Fruit fly (Drosophila melanogaster) whole organism, embryonic: ENCODE data around the gene CG13930.

Source experiments
- Atf6 ChIP-seq: fragments of 200-800 bp; sonication (Bioruptor generic); IDR thresholded peaks from 2 replicates; pipeline ENCODE4 v1.3.6; 2022; ENCODE audit warnings: missing biosample characterization, missing genetic modification characterization
- Bdp1 ChIP-seq: fragments of 200-800 bp; sonication (Bioruptor generic); optimal IDR thresholded peaks from 3 replicates; lab custom pipeline; 2016; ENCODE audit warnings: missing biosample characterization, missing genetic modification characterization
- Bgb ChIP-seq: fragments of 200-800 bp; sonication (Bioruptor generic); IDR thresholded peaks from 2 replicates; pipeline ENCODE4 v1.3.6; 2022; ENCODE audit warnings: missing biosample characterization, missing genetic modification characterization; ENCODE audit not compliant: partially characterized antibody
- CG10274 ChIP-seq: fragments of 200-800 bp; sonication (Bioruptor generic); optimal IDR thresholded peaks from 3 replicates; lab custom pipeline; 2017; ENCODE audit warnings: missing biosample characterization, mild to moderate bottlenecking, missing genetic modification characterization
- CG10543 ChIP-seq: fragments of 200-800 bp; sonication (Bioruptor generic); optimal IDR thresholded peaks from 3 replicates; lab custom pipeline; 2017; ENCODE audit warnings: missing biosample characterization, mild to moderate bottlenecking, missing genetic modification characterization, moderate library complexity
- CG11723 ChIP-seq: fragments of 200-800 bp; sonication (Bioruptor generic); optimal IDR thresholded peaks from 2 replicates; lab custom pipeline; 2017; ENCODE audit warnings: missing biosample characterization, mild to moderate bottlenecking, missing genetic modification characterization
- CG12942 ChIP-seq: fragments of 200-800 bp; sonication (Bioruptor generic); optimal IDR thresholded peaks from 3 replicates; lab custom pipeline; 2016; ENCODE audit warnings: missing biosample characterization, missing genetic modification characterization
- CG15696 ChIP-seq: fragments of 200-800 bp; sonication (Bioruptor generic); optimal IDR thresholded peaks from 2 replicates; lab custom pipeline; 2019; ENCODE audit warnings: missing biosample characterization, mild to moderate bottlenecking, missing genetic modification characterization, moderate library complexity
- CG17361 ChIP-seq: fragments of 200-800 bp; sonication (Bioruptor generic); IDR thresholded peaks from 3 replicates; pipeline ENCODE4 v1.3.6; 2022; ENCODE audit warnings: missing biosample characterization, missing genetic modification characterization
- CG6175 ChIP-seq: fragments of 200-800 bp; sonication (Bioruptor generic); IDR thresholded peaks from 3 replicates; pipeline ENCODE4 v1.3.6; 2022; ENCODE audit warnings: missing biosample characterization, missing genetic modification characterization
- CrebB ChIP-seq: fragments of 200-800 bp; sonication (Bioruptor generic); optimal IDR thresholded peaks from 3 replicates; lab custom pipeline; 2018; ENCODE audit warnings: missing biosample characterization, mild to moderate bottlenecking, missing genetic modification characterization
- D19B ChIP-seq: fragments of 200-800 bp; sonication (Bioruptor generic); optimal IDR thresholded peaks from 2 replicates; lab custom pipeline; 2017; ENCODE audit warnings: missing biosample characterization, mild to moderate bottlenecking, missing genetic modification characterization
- Dbx ChIP-seq: fragments of 200-800 bp; sonication (Bioruptor generic); IDR thresholded peaks from 3 replicates; pipeline ENCODE4 v1.3.6; 2022; ENCODE audit warnings: missing biosample characterization, missing genetic modification characterization
- Elba2 ChIP-seq: fragments of 200-800 bp; sonication (Bioruptor generic); optimal IDR thresholded peaks from 3 replicates; lab custom pipeline; 2016; ENCODE audit warnings: missing biosample characterization, missing genetic modification characterization
- H15 ChIP-seq: fragments of 200-800 bp; sonication (Bioruptor generic); IDR thresholded peaks from 3 replicates; pipeline ENCODE4 v1.3.6; 2022; ENCODE audit warnings: missing biosample characterization, missing genetic modification characterization
- Opbp ChIP-seq: fragments of 200-800 bp; sonication (Bioruptor generic); IDR thresholded peaks from 3 replicates; pipeline ENCODE4 v1.3.6; 2022; ENCODE audit warnings: missing biosample characterization, missing genetic modification characterization; ENCODE audit not compliant: partially characterized antibody
- Optix ChIP-seq: fragments of 200-800 bp; sonication (Bioruptor generic); IDR thresholded peaks from 3 replicates; pipeline ENCODE4 v1.3.6; 2022; ENCODE audit warnings: missing biosample characterization, missing genetic modification characterization
- Ptx1 ChIP-seq: fragments of 200-800 bp; sonication (Bioruptor generic); IDR thresholded peaks from 2 replicates; pipeline ENCODE4 v1.3.6; 2022; ENCODE audit warnings: missing biosample characterization, missing genetic modification characterization
- abd-A ChIP-seq: fragments of 200-800 bp; sonication (Bioruptor generic); optimal IDR thresholded peaks from 3 replicates; lab custom pipeline; 2019; ENCODE audit warnings: missing biosample characterization, mild to moderate bottlenecking, missing genetic modification characterization, moderate library complexity
- cas ChIP-seq: fragments of 200-800 bp; sonication (Bioruptor generic); IDR thresholded peaks from 2 replicates; pipeline ENCODE4 v1.3.6; 2022; ENCODE audit warnings: missing biosample characterization, missing genetic modification characterization
- cg ChIP-seq: fragments of 200-800 bp; sonication (Bioruptor generic); optimal IDR thresholded peaks from 3 replicates; lab custom pipeline; 2019; ENCODE audit warnings: missing biosample characterization, mild to moderate bottlenecking, missing genetic modification characterization, moderate library complexity
- chm ChIP-seq: fragments of 200-800 bp; sonication (Bioruptor generic); IDR thresholded peaks from 2 replicates; pipeline ENCODE4 v1.3.6; 2022; ENCODE audit warnings: missing biosample characterization, missing genetic modification characterization
- dati ChIP-seq: fragments of 200-800 bp; sonication (Bioruptor generic); IDR thresholded peaks from 2 replicates; pipeline ENCODE4 v1.3.6; 2022; ENCODE audit warnings: missing biosample characterization, missing genetic modification characterization
- emc ChIP-seq: fragments of 200-800 bp; sonication (Bioruptor generic); optimal IDR thresholded peaks from 2 replicates; lab custom pipeline; 2016; ENCODE audit warnings: missing biosample characterization, missing genetic modification characterization
- ems ChIP-seq: fragments of 200-800 bp; sonication (Bioruptor generic); optimal IDR thresholded peaks from 3 replicates; lab custom pipeline; 2016; ENCODE audit warnings: missing biosample characterization, missing genetic modification characterization
- gsb ChIP-seq: fragments of 200-800 bp; sonication (Bioruptor generic); IDR thresholded peaks from 2 replicates; pipeline ENCODE4 v1.3.6; 2022; ENCODE audit warnings: missing biosample characterization, missing genetic modification characterization
- hb ChIP-seq: fragments of 200-800 bp; sonication (Bioruptor generic); IDR thresholded peaks from 3 replicates; pipeline ENCODE4 v1.3.6; 2022; ENCODE audit warnings: missing biosample characterization, missing genetic modification characterization; ENCODE audit not compliant: partially characterized antibody
- insv ChIP-seq, 2 experiments: fragments of 200-800 bp; sonication (Bioruptor generic); optimal IDR thresholded peaks; 3 replicates each; lab custom pipeline; 2016 to 2018; ENCODE audit warnings: missing biosample characterization in 2 of 2, missing genetic modification characterization in 2 of 2
- jigr1 ChIP-seq: fragments of 200-800 bp; sonication (Bioruptor generic); IDR thresholded peaks from 3 replicates; pipeline ENCODE4 v1.3.6; 2022; ENCODE audit warnings: missing biosample characterization, missing genetic modification characterization
- jing ChIP-seq: fragments of 200-800 bp; sonication (Bioruptor generic); optimal IDR thresholded peaks from 2 replicates; lab custom pipeline; 2018; ENCODE audit warnings: missing biosample characterization, mild to moderate bottlenecking, missing genetic modification characterization
- lab ChIP-seq: fragments of 200-800 bp; sonication (Bioruptor generic); optimal IDR thresholded peaks from 3 replicates; lab custom pipeline; 2017; ENCODE audit warnings: missing biosample characterization, missing genetic modification characterization, mild to moderate bottlenecking, moderate library complexity, missing genetic modification reagents
- pb ChIP-seq: fragments of 200-800 bp; sonication (Bioruptor generic); optimal IDR thresholded peaks from 3 replicates; lab custom pipeline; 2016; ENCODE audit warnings: missing biosample characterization, missing genetic modification characterization
- pzg ChIP-seq: fragments of 200-800 bp; sonication (Bioruptor generic); optimal IDR thresholded peaks from 3 replicates; lab custom pipeline; 2018; ENCODE audit warnings: missing biosample characterization, mild to moderate bottlenecking, missing genetic modification characterization, moderate library complexity
- salm ChIP-seq: fragments of 200-800 bp; sonication (Bioruptor generic); optimal IDR thresholded peaks from 2 replicates; lab custom pipeline; 2018; ENCODE audit warnings: missing biosample characterization, mild to moderate bottlenecking, missing genetic modification characterization
- seq ChIP-seq: fragments of 200-800 bp; sonication (Bioruptor generic); IDR thresholded peaks from 2 replicates; pipeline ENCODE4 v1.3.6; 2022; ENCODE audit warnings: missing biosample characterization, missing genetic modification characterization
- sna ChIP-seq: fragments of 200-800 bp; sonication (Bioruptor generic); IDR thresholded peaks from 2 replicates; pipeline ENCODE4 v1.3.6; 2022; ENCODE audit warnings: missing biosample characterization, missing genetic modification characterization; ENCODE audit not compliant: partially characterized antibody
- tio ChIP-seq: fragments of 200-800 bp; sonication (Bioruptor generic); optimal IDR thresholded peaks from 2 replicates; lab custom pipeline; 2017; ENCODE audit warnings: missing biosample characterization, missing genetic modification characterization, inconsistent platforms
- toy ChIP-seq: fragments of 200-800 bp; sonication (Bioruptor generic); IDR thresholded peaks from 2 replicates; pipeline ENCODE4 v1.3.6; 2022; ENCODE audit warnings: missing biosample characterization, missing genetic modification characterization
- unc-4 ChIP-seq: fragments of 200-800 bp; sonication (Bioruptor generic); IDR thresholded peaks from 2 replicates; pipeline ENCODE4 v1.3.6; 2022; ENCODE audit warnings: missing biosample characterization, missing genetic modification characterization; ENCODE audit not compliant: partially characterized antibody
- vnd ChIP-seq: fragments of 200-800 bp; sonication (Bioruptor generic); IDR thresholded peaks from 3 replicates; pipeline ENCODE4 v1.3.6; 2022; ENCODE audit warnings: missing biosample characterization, missing genetic modification characterization; ENCODE audit not compliant: partially characterized antibody
- zf30C ChIP-seq: fragments of 200-800 bp; sonication (Bioruptor generic); optimal IDR thresholded peaks from 3 replicates; lab custom pipeline; 2018; ENCODE audit warnings: missing biosample characterization, mild to moderate bottlenecking, missing genetic modification characterization

CG13930 gene

dm6 chr3L:1702367-1702927, 29.9 kb upstream of the CG13930 start, which contains the start of gene CG13931 (continued):
- TF ChIP-seq Dbx (GFP tag; lab: Robert Waterston, UW), result no peak
- TF ChIP-seq CG15696 (tag; lab: Kevin White, UChicago), result peak; percentile 22
- no peak for TF ChIP-seq CrebB
- TF ChIP-seq sna, result no peak
- no peak for TF ChIP-seq emc (GFP tag; lab: Kevin White, UChicago)
- TF ChIP-seq, all 482 proteins: peak for 80

dm6 chr3L:1694317-1694716, 21.8 kb upstream of the CG13930 start, which contains the start of gene CG12011:
TSS of gene CG12011 (plus strand) at chr3L:1694617.
- no peak for TF ChIP-seq CG12942 (GFP tag; lab: Kevin White, UChicago)
- no peak for TF ChIP-seq Opbp (GFP tag; lab: Robert Waterston, UW)
- no peak for TF ChIP-seq ems
- TF ChIP-seq chm (GFP tag; lab: Robert Waterston, UW), result no peak
- TF ChIP-seq abd-A (tag; lab: Kevin White, UChicago), result no peak
- no peak for TF ChIP-seq gsb
- no peak for TF ChIP-seq Bdp1 (GFP tag; lab: Kevin White, UChicago)
- no peak for TF ChIP-seq insv (GFP tag; optimal IDR thresholded peaks at IDR 0.05; lab: Kevin White, UChicago)
- TF ChIP-seq pzg (GFP tag; lab: Kevin White, UChicago), result no peak
- TF ChIP-seq zf30C (GFP tag; lab: Kevin White, UChicago), result no peak
- no peak for TF ChIP-seq CG6175 (GFP tag; lab: Robert Waterston, UW)
- TF ChIP-seq CG10274 (GFP tag; lab: Kevin White, UChicago), result no peak
- TF ChIP-seq CrebB, result no peak
- no peak for TF ChIP-seq Optix
- no peak for TF ChIP-seq Atf6 (GFP tag; lab: Robert Waterston, UW)
- TF ChIP-seq hb (GFP tag; lab: Robert Waterston, UW), result no peak
- no peak for TF ChIP-seq CG11723
- no peak for TF ChIP-seq jing (GFP tag; lab: Kevin White, UChicago)
- no peak for TF ChIP-seq salm (tag; lab: Kevin White, UChicago)

- TF ChIP-seq pb (GFP tag; lab: Kevin White, UChicago) (no peak), Bgb (GFP tag; lab: Robert Waterston, UW) (no peak), vnd (GFP tag; lab: Robert Waterston, UW) (no peak), CG17361 (GFP tag; lab: Robert Waterston, UW) (no peak), dati (no peak), tio (no peak), unc-4 (GFP tag; lab: Robert Waterston, UW) (no peak), toy (GFP tag; lab: Robert Waterston, UW) (no peak), seq (GFP tag; lab: Robert Waterston, UW) (no peak), lab (GFP tag; lab: Kevin White, UChicago) (no peak), cas (GFP tag; lab: Robert Waterston, UW) (no peak), CG10543 (no peak), Elba2 (no peak), jigr1 (GFP tag; lab: Robert Waterston, UW) (no peak), Ptx1 (no peak), cg (GFP tag; lab: Kevin White, UChicago) (no peak), H15 (no peak), D19B (GFP tag; lab: Kevin White, UChicago) (no peak)
These were observed 20.3 kb upstream of the CG13930 start for dm6 chr3L:1692859-1693258.
